Worm (Caenorhabditis elegans) whole organism, L3 larva: Measurements from ENCODE around the gene hmg-1.2.

Experiments
- R02D3.7 ChIP-seq: fragments of 150-350 bp; optimal IDR thresholded peaks from 2 replicates; lab custom pipeline; 2014; ENCODE audit warnings: missing biosample characterization, missing genetic modification characterization
- ama-1 ChIP-seq: fragments of 150-350 bp; optimal IDR thresholded peaks from 2 replicates; lab custom pipeline; 2018
- ceh-16 ChIP-seq: sonication (generic microtip); optimal IDR thresholded peaks from 2 replicates; lab custom pipeline; 2017; ENCODE audit warnings: missing biosample characterization, missing genetic modification characterization
- ceh-82 ChIP-seq: fragments of 150-350 bp; optimal IDR thresholded peaks from 2 replicates; lab custom pipeline; 2014; ENCODE audit warnings: missing biosample characterization, missing genetic modification characterization
- ceh-9 ChIP-seq: sonication (generic microtip); optimal IDR thresholded peaks from 2 replicates; lab custom pipeline; 2018; ENCODE audit warnings: missing biosample characterization, missing genetic modification characterization
- egl-27 ChIP-seq: sonication (generic microtip); optimal IDR thresholded peaks from 4 replicates; lab custom pipeline; 2017; ENCODE audit warnings: missing biosample characterization, missing genetic modification reagents, missing genetic modification characterization
- elt-1 ChIP-seq: fragments of 150-350 bp; optimal IDR thresholded peaks from 2 replicates; lab custom pipeline; 2014; ENCODE audit warnings: missing biosample characterization, missing genetic modification characterization
- elt-2 ChIP-seq: sonication (generic microtip); optimal IDR thresholded peaks from 2 replicates; lab custom pipeline; 2016; ENCODE audit warnings: missing genetic modification reagents, mild to moderate bottlenecking, missing genetic modification characterization, missing compliant biosample characterization
- fkh-2 ChIP-seq: fragments of 150-350 bp; optimal IDR thresholded peaks from 2 replicates; lab custom pipeline; 2014; ENCODE audit warnings: missing biosample characterization, missing genetic modification reagents, missing genetic modification characterization
- fos-1 ChIP-seq: fragments of 150-350 bp; optimal IDR thresholded peaks from 2 replicates; lab custom pipeline; 2014; ENCODE audit warnings: missing biosample characterization, missing genetic modification characterization
- hmg-11 ChIP-seq: sonication (generic microtip); optimal IDR thresholded peaks from 2 replicates; lab custom pipeline; 2016; ENCODE audit warnings: missing genetic modification characterization, missing compliant biosample characterization
- jun-1 ChIP-seq: fragments of 150-350 bp; optimal IDR thresholded peaks from 2 replicates; lab custom pipeline; 2014; ENCODE audit warnings: missing biosample characterization, missing genetic modification reagents, missing genetic modification characterization
- lin-15B ChIP-seq: fragments of 150-350 bp; optimal IDR thresholded peaks from 2 replicates; lab custom pipeline; 2014; ENCODE audit warnings: missing biosample characterization, missing genetic modification characterization
- lin-39 ChIP-seq: fragments of 150-350 bp; optimal IDR thresholded peaks from 2 replicates; lab custom pipeline; 2018; ENCODE audit warnings: missing biosample characterization, missing genetic modification reagents, missing genetic modification characterization
- lsy-12 ChIP-seq: sonication (generic microtip); optimal IDR thresholded peaks from 2 replicates; lab custom pipeline; 2016; ENCODE audit warnings: mild to moderate bottlenecking, missing genetic modification characterization, missing compliant biosample characterization
- mdl-1 ChIP-seq: fragments of 150-350 bp; optimal IDR thresholded peaks from 2 replicates; lab custom pipeline; 2014; ENCODE audit warnings: missing biosample characterization, missing genetic modification characterization
- mml-1 ChIP-seq: fragments of 150-350 bp; sonication (generic microtip); optimal IDR thresholded peaks from 3 replicates; lab custom pipeline; 2014; ENCODE audit warnings: missing biosample characterization, missing genetic modification characterization
- nfya-1 ChIP-seq: sonication (generic microtip); optimal IDR thresholded peaks from 2 replicates; lab custom pipeline; 2017; ENCODE audit warnings: missing genetic modification characterization, mild to moderate bottlenecking, missing compliant biosample characterization, antibody characterized with exemption, moderate library complexity; ENCODE audit not compliant: insufficient read depth
- nhr-11 ChIP-seq: fragments of 150-350 bp; optimal IDR thresholded peaks from 2 replicates; lab custom pipeline; 2014; ENCODE audit warnings: missing biosample characterization, missing genetic modification characterization
- nhr-12 ChIP-seq: fragments of 150-350 bp; optimal IDR thresholded peaks from 2 replicates; lab custom pipeline; 2014; ENCODE audit warnings: missing biosample characterization, missing genetic modification characterization
- nhr-23 ChIP-seq: fragments of 150-350 bp; optimal IDR thresholded peaks from 2 replicates; lab custom pipeline; 2014; ENCODE audit warnings: missing biosample characterization, missing genetic modification reagents, missing genetic modification characterization
- nhr-25 ChIP-seq: sonication (generic microtip); optimal IDR thresholded peaks from 2 replicates; lab custom pipeline; 2017; ENCODE audit warnings: missing biosample characterization, missing genetic modification characterization
- nhr-43 ChIP-seq: sonication (generic microtip); optimal IDR thresholded peaks from 2 replicates; lab custom pipeline; 2016; ENCODE audit warnings: mild to moderate bottlenecking, missing genetic modification characterization, missing compliant biosample characterization; ENCODE audit not compliant: poor library complexity, severe bottlenecking
- nhr-67 ChIP-seq: fragments of 150-350 bp; optimal IDR thresholded peaks from 2 replicates; lab custom pipeline; 2014; ENCODE audit warnings: missing biosample characterization, missing genetic modification characterization
- pha-4 ChIP-seq: fragments of 150-350 bp; optimal IDR thresholded peaks from 2 replicates; lab custom pipeline; 2014; ENCODE audit warnings: missing biosample characterization, missing genetic modification reagents, missing genetic modification characterization
- pqm-1 ChIP-seq: fragments of 150-350 bp; optimal IDR thresholded peaks from 2 replicates; lab custom pipeline; 2017; ENCODE audit warnings: missing biosample characterization, missing genetic modification characterization, inconsistent platforms
- sea-2 ChIP-seq: fragments of 150-350 bp; sonication (generic microtip); optimal IDR thresholded peaks from 4 replicates; lab custom pipeline; 2014; ENCODE audit warnings: missing biosample characterization, missing genetic modification reagents, missing genetic modification characterization
- tbx-2 ChIP-seq: sonication (generic microtip); optimal IDR thresholded peaks from 2 replicates; lab custom pipeline; 2016; ENCODE audit warnings: mild to moderate bottlenecking, missing genetic modification characterization, missing compliant biosample characterization
- unc-39 ChIP-seq: sonication (generic microtip); optimal IDR thresholded peaks from 4 replicates; lab custom pipeline; 2017; ENCODE audit warnings: missing biosample characterization, missing genetic modification characterization
- ztf-11 ChIP-seq: fragments of 150-350 bp; optimal IDR thresholded peaks from 2 replicates; lab custom pipeline; 2014; ENCODE audit warnings: missing biosample characterization, missing genetic modification characterization
- ztf-4 ChIP-seq: fragments of 150-350 bp; optimal IDR thresholded peaks from 2 replicates; lab custom pipeline; 2014; ENCODE audit warnings: missing biosample characterization, missing genetic modification characterization

hmg-1.2 gene

ce11 chrIII:6230870-6231269 lies 49.3 kb upstream of the hmg-1.2 start, which contains the start of gene esyt-2:
Gene esyt-2, minus strand, starts transcription at chrIII:6230970.
- TF ChIP-seq nhr-23 (tag; lab: Kevin White, UChicago) (no peak), pqm-1 (tag; lab: Kevin White, UChicago) (no peak), ceh-9 (tag; lab: Kevin White, UChicago) (no peak), fos-1 (no peak), fkh-2 (tag; lab: Kevin White, UChicago) (no peak), tbx-2 (tag; lab: Kevin White, UChicago) (no peak), ceh-82 (tag; lab: Kevin White, UChicago) (no peak), egl-27 (tag; lab: Kevin White, UChicago) (no peak), lin-15B (tag; lab: Kevin White, UChicago) (no peak), lin-39 (tag; lab: Kevin White, UChicago) (no peak), mdl-1 (tag; lab: Kevin White, UChicago) (no peak), hmg-11 (tag; lab: Kevin White, UChicago) (no peak), elt-2 (tag; lab: Kevin White, UChicago) (no peak), mml-1 (tag; lab: Kevin White, UChicago) (no peak), jun-1 (tag; lab: Kevin White, UChicago) (no peak), lsy-12 (tag; lab: Kevin White, UChicago) (no peak)

ce11 chrIII:6231880-6232279 lies 48.3 kb upstream of the hmg-1.2 start:
- peak; percentile 95 for TF ChIP-seq elt-2 (tag; lab: Kevin White, UChicago)
- TF ChIP-seq nfya-1 (tag; lab: Kevin White, UChicago), result peak; percentile 14
- peak; percentile 94 for TF ChIP-seq pqm-1 (tag; lab: Kevin White, UChicago)
- no peak for TF ChIP-seq tbx-2 (tag; lab: Kevin White, UChicago)
- TF ChIP-seq pha-4 (tag; lab: Kevin White, UChicago), result peak; percentile 87
- peak; percentile 4 for TF ChIP-seq nhr-25 (tag; lab: Kevin White, UChicago)
- TF ChIP-seq nhr-43 (tag; lab: Kevin White, UChicago), result no peak
- TF ChIP-seq jun-1 (tag; lab: Kevin White, UChicago), result peak; percentile 33

- TF ChIP-seq jun-1 (tag; lab: Kevin White, UChicago), result no peak
- no peak for TF ChIP-seq elt-2 (tag; lab: Kevin White, UChicago)
- TF ChIP-seq ztf-4 (tag; lab: Kevin White, UChicago), result no peak
- TF ChIP-seq hmg-11 (tag; lab: Kevin White, UChicago), result no peak
These were observed 43.5 kb upstream of the hmg-1.2 start, which contains the start of gene T12A2.21 for ce11 chrIII:6236649-6237048. Gene T12A2.21, minus strand, starts transcription at chrIII:6236749.

ce11 chrIII:6240528-6240927 lies 39.7 kb upstream of the hmg-1.2 start, which contains the start of gene T12A2.3:
Gene T12A2.3, plus strand, starts transcription at chrIII:6240828.
- TF ChIP-seq nhr-11 (tag; lab: Kevin White, UChicago), result no peak
- no peak for TF ChIP-seq elt-1
- no peak for TF ChIP-seq nhr-12 (tag; lab: Kevin White, UChicago)
- no peak for TF ChIP-seq nfya-1 (tag; lab: Kevin White, UChicago)
- no peak for TF ChIP-seq ceh-82 (tag; lab: Kevin White, UChicago)

- TF ChIP-seq elt-1 (no peak), ceh-16 (no peak), R02D3.7 (tag; lab: Kevin White, UChicago) (no peak), ztf-11 (no peak), ama-1 (no peak), unc-39 (tag; lab: Kevin White, UChicago) (no peak), nhr-11 (tag; lab: Kevin White, UChicago) (no peak), nhr-23 (tag; lab: Kevin White, UChicago) (no peak), nhr-67 (tag; lab: Kevin White, UChicago) (no peak), mml-1 (tag; lab: Kevin White, UChicago) (no peak), nfya-1 (tag; lab: Kevin White, UChicago) (no peak), sea-2 (GFP tag; lab: Kevin White, UChicago) (no peak)
These were observed 34.5 kb upstream of the hmg-1.2 start, which contains the start of gene bcas-2 for ce11 chrIII:6245728-6246127. Gene bcas-2, minus strand, starts transcription at chrIII:6245828.
